Fruit fly (Drosophila melanogaster) whole organism, embryonic: ENCODE data around the gene CG7227.

Source experiments
- Ada2b ChIP-seq: fragments of 200-800 bp; sonication (Bioruptor generic); IDR thresholded peaks from 2 replicates; pipeline ENCODE4 v1.3.6; 2022; ENCODE audit warnings: missing biosample characterization, missing genetic modification characterization
- Asciz ChIP-seq: fragments of 200-800 bp; sonication (Bioruptor generic); optimal IDR thresholded peaks from 2 replicates; lab custom pipeline; 2017; ENCODE audit warnings: missing biosample characterization, mild to moderate bottlenecking, missing genetic modification characterization, missing genetic modification reagents
- CG10209 ChIP-seq: fragments of 200-800 bp; sonication (Bioruptor generic); optimal IDR thresholded peaks from 3 replicates; lab custom pipeline; 2017; ENCODE audit warnings: missing biosample characterization, mild to moderate bottlenecking, missing genetic modification characterization, missing genetic modification reagents
- CG11504 ChIP-seq: fragments of 200-800 bp; sonication (Bioruptor generic); optimal IDR thresholded peaks from 3 replicates; lab custom pipeline; 2019; ENCODE audit warnings: missing biosample characterization, mild to moderate bottlenecking, missing genetic modification characterization, moderate library complexity
- CG11560 ChIP-seq: fragments of 200-800 bp; sonication (Bioruptor generic); IDR thresholded peaks from 3 replicates; pipeline ENCODE4 v1.3.6; 2022; ENCODE audit warnings: missing biosample characterization, missing genetic modification characterization
- CG11695 ChIP-seq: fragments of 200-800 bp; sonication (Bioruptor generic); IDR thresholded peaks from 3 replicates; pipeline ENCODE4 v1.3.6; 2022; ENCODE audit warnings: missing biosample characterization, missing genetic modification characterization
- CG12391 ChIP-seq: fragments of 200-800 bp; sonication (Bioruptor generic); optimal IDR thresholded peaks from 3 replicates; lab custom pipeline; 2018; ENCODE audit warnings: missing biosample characterization, mild to moderate bottlenecking, missing genetic modification characterization, moderate library complexity
- CG12659 ChIP-seq: fragments of 200-800 bp; sonication (Bioruptor generic); optimal IDR thresholded peaks from 3 replicates; lab custom pipeline; 2017; ENCODE audit warnings: mild to moderate bottlenecking, missing biosample characterization, missing genetic modification reagents, missing genetic modification characterization
- CG15269 ChIP-seq: fragments of 200-800 bp; sonication (Bioruptor generic); optimal IDR thresholded peaks from 2 replicates; lab custom pipeline; 2018; ENCODE audit warnings: missing biosample characterization, mild to moderate bottlenecking, missing genetic modification characterization, moderate library complexity
- CG16815 ChIP-seq: fragments of 200-800 bp; sonication (Bioruptor generic); optimal IDR thresholded peaks from 3 replicates; lab custom pipeline; 2017; ENCODE audit warnings: missing biosample characterization, mild to moderate bottlenecking, missing genetic modification characterization
- CG17385 ChIP-seq: fragments of 200-800 bp; sonication (Bioruptor generic); optimal IDR thresholded peaks from 3 replicates; lab custom pipeline; 2018; ENCODE audit warnings: missing biosample characterization, mild to moderate bottlenecking, missing genetic modification characterization
- CG17568 ChIP-seq: fragments of 200-800 bp; sonication (Bioruptor generic); optimal IDR thresholded peaks from 2 replicates; lab custom pipeline; 2018; ENCODE audit warnings: missing biosample characterization, mild to moderate bottlenecking, missing genetic modification characterization, moderate library complexity
- CG30403 ChIP-seq: fragments of 200-800 bp; sonication (Bioruptor generic); optimal IDR thresholded peaks from 3 replicates; lab custom pipeline; 2016; ENCODE audit warnings: missing biosample characterization, missing genetic modification characterization
- CG34224 ChIP-seq: fragments of 200-800 bp; sonication (Bioruptor generic); IDR thresholded peaks from 3 replicates; pipeline ENCODE4 v1.3.6; 2022; ENCODE audit warnings: missing biosample characterization, missing genetic modification characterization; ENCODE audit not compliant: partially characterized antibody
- CG4360 ChIP-seq: fragments of 200-800 bp; sonication (Bioruptor generic); IDR thresholded peaks from 2 replicates; pipeline ENCODE4 v1.3.6; 2022; ENCODE audit warnings: missing biosample characterization, missing genetic modification characterization
- CG8281 ChIP-seq: fragments of 200-800 bp; sonication (Bioruptor generic); optimal IDR thresholded peaks from 2 replicates; lab custom pipeline; 2018; ENCODE audit warnings: missing biosample characterization, mild to moderate bottlenecking, missing genetic modification characterization, moderate library complexity
- CG8765 ChIP-seq: fragments of 200-800 bp; sonication (Bioruptor generic); IDR thresholded peaks from 2 replicates; pipeline ENCODE4 v1.3.6; 2022; ENCODE audit warnings: missing biosample characterization, missing genetic modification characterization
- CG9215 ChIP-seq: fragments of 200-800 bp; sonication (Bioruptor generic); IDR thresholded peaks from 2 replicates; pipeline ENCODE4 v1.3.6; 2022; ENCODE audit warnings: missing biosample characterization, missing genetic modification characterization
- CG9817 ChIP-seq: fragments of 200-800 bp; sonication (Bioruptor generic); optimal IDR thresholded peaks from 2 replicates; lab custom pipeline; 2018; ENCODE audit warnings: missing biosample characterization, mild to moderate bottlenecking, missing genetic modification characterization, moderate library complexity
- CG9932 ChIP-seq: fragments of 200-800 bp; sonication (Bioruptor generic); IDR thresholded peaks from 2 replicates; pipeline ENCODE4 v1.3.6; 2022; ENCODE audit warnings: missing biosample characterization, missing genetic modification characterization
- CoRest ChIP-seq: fragments of 200-800 bp; sonication (Bioruptor generic); optimal IDR thresholded peaks from 3 replicates; lab custom pipeline; 2018; ENCODE audit warnings: missing biosample characterization, mild to moderate bottlenecking, missing genetic modification characterization, moderate library complexity
- Fer3 ChIP-seq: fragments of 200-800 bp; sonication (Bioruptor generic); optimal IDR thresholded peaks from 2 replicates; lab custom pipeline; 2018; ENCODE audit warnings: missing biosample characterization, mild to moderate bottlenecking, missing genetic modification characterization, moderate library complexity
- Hand ChIP-seq: fragments of 200-800 bp; sonication (Bioruptor generic); optimal IDR thresholded peaks from 2 replicates; lab custom pipeline; 2017; ENCODE audit warnings: mild to moderate bottlenecking, missing biosample characterization, missing genetic modification reagents, missing genetic modification characterization
- Hr51 ChIP-seq, 2 experiments: fragments of 200-800 bp; sonication (Bioruptor generic); optimal IDR thresholded peaks; 2 replicates in 1 of 2; 3 replicates in 1 of 2; lab custom pipeline; 2016 to 2018; ENCODE audit warnings: missing biosample characterization in 2 of 2, missing genetic modification characterization in 2 of 2, mild to moderate bottlenecking in 1 of 2, moderate library complexity in 1 of 2
- MESR4 ChIP-seq: fragments of 200-800 bp; sonication (Bioruptor generic); optimal IDR thresholded peaks from 2 replicates; lab custom pipeline; 2018; ENCODE audit warnings: missing biosample characterization, mild to moderate bottlenecking, missing genetic modification characterization, moderate library complexity
- Oli ChIP-seq: fragments of 200-800 bp; sonication (Bioruptor generic); optimal IDR thresholded peaks from 2 replicates; lab custom pipeline; 2018; ENCODE audit warnings: missing biosample characterization, mild to moderate bottlenecking, missing genetic modification characterization, moderate library complexity
- PHDP ChIP-seq: fragments of 200-800 bp; sonication (Bioruptor generic); optimal IDR thresholded peaks from 3 replicates; lab custom pipeline; 2018; ENCODE audit warnings: missing biosample characterization, mild to moderate bottlenecking, missing genetic modification characterization, moderate library complexity
- Rfx ChIP-seq: fragments of 200-800 bp; sonication (Bioruptor generic); IDR thresholded peaks from 2 replicates; pipeline ENCODE4 v1.3.6; 2022; ENCODE audit warnings: missing biosample characterization, missing genetic modification characterization
- Vsx1 ChIP-seq: fragments of 200-800 bp; sonication (Bioruptor generic); optimal IDR thresholded peaks from 2 replicates; lab custom pipeline; 2017; ENCODE audit warnings: missing biosample characterization, mild to moderate bottlenecking, missing genetic modification characterization, missing genetic modification reagents
- Xrp1 ChIP-seq: fragments of 200-800 bp; sonication (Bioruptor generic); IDR thresholded peaks from 2 replicates; pipeline ENCODE4 v1.3.6; 2022; ENCODE audit warnings: missing biosample characterization, missing genetic modification characterization
- bsh ChIP-seq, 2 experiments: fragments of 200-800 bp; sonication (Bioruptor generic); optimal IDR thresholded peaks; 2 replicates each; lab custom pipeline; 2017 to 2018; ENCODE audit warnings: mild to moderate bottlenecking in 2 of 2, missing biosample characterization in 2 of 2, missing genetic modification characterization in 2 of 2, moderate library complexity in 1 of 2
- cad ChIP-seq: fragments of >200 bp; optimal IDR thresholded peaks from 2 replicates; lab custom pipeline; 2017; ENCODE audit warnings: missing biosample characterization, missing genetic modification characterization
- dm ChIP-seq: fragments of 200-800 bp; sonication (Bioruptor generic); optimal IDR thresholded peaks from 3 replicates; lab custom pipeline; 2016; ENCODE audit warnings: missing biosample characterization, missing genetic modification characterization
- dmrt99B ChIP-seq: fragments of 200-800 bp; sonication (Bioruptor generic); optimal IDR thresholded peaks from 2 replicates; lab custom pipeline; 2018; ENCODE audit warnings: missing biosample characterization, mild to moderate bottlenecking, missing genetic modification characterization, moderate library complexity
- dysf ChIP-seq: fragments of 200-800 bp; sonication (Bioruptor generic); IDR thresholded peaks from 3 replicates; pipeline ENCODE4 v1.3.6; 2022; ENCODE audit warnings: missing biosample characterization, missing genetic modification characterization
- fu2 ChIP-seq: fragments of 200-800 bp; sonication (Bioruptor generic); optimal IDR thresholded peaks from 2 replicates; lab custom pipeline; 2016; ENCODE audit warnings: missing biosample characterization, missing genetic modification characterization
- hbn ChIP-seq: fragments of 200-800 bp; sonication (Bioruptor generic); IDR thresholded peaks from 2 replicates; pipeline ENCODE4 v1.3.6; 2022; ENCODE audit warnings: missing biosample characterization, missing genetic modification characterization; ENCODE audit not compliant: partially characterized antibody
- jigr1 ChIP-seq: fragments of 200-800 bp; sonication (Bioruptor generic); IDR thresholded peaks from 3 replicates; pipeline ENCODE4 v1.3.6; 2022; ENCODE audit warnings: missing biosample characterization, missing genetic modification characterization
- lab ChIP-seq: fragments of 200-800 bp; sonication (Bioruptor generic); optimal IDR thresholded peaks from 3 replicates; lab custom pipeline; 2017; ENCODE audit warnings: missing biosample characterization, missing genetic modification characterization, mild to moderate bottlenecking, moderate library complexity, missing genetic modification reagents
- lilli ChIP-seq: fragments of 200-800 bp; sonication (Bioruptor generic); optimal IDR thresholded peaks from 3 replicates; lab custom pipeline; 2016; ENCODE audit warnings: missing biosample characterization, missing genetic modification characterization
- lmd ChIP-seq: fragments of 200-800 bp; sonication (Bioruptor generic); IDR thresholded peaks from 2 replicates; pipeline ENCODE4 v1.3.6; 2022; ENCODE audit warnings: missing biosample characterization, missing genetic modification characterization
- lola ChIP-seq, 3 experiments: fragments of >200 bp in 2 of 3; fragments of 200-800 bp in 1 of 3; sonication (Bioruptor generic) in 1 of 3; optimal IDR thresholded peaks; 2 replicates each; lab custom pipeline; 2017 to 2019; ENCODE audit warnings: missing biosample characterization in 3 of 3, missing genetic modification characterization in 3 of 3, mild to moderate bottlenecking in 1 of 3, moderate library complexity in 1 of 3
- nom ChIP-seq: fragments of 200-800 bp; sonication (Bioruptor generic); optimal IDR thresholded peaks from 2 replicates; lab custom pipeline; 2017; ENCODE audit warnings: missing biosample characterization, missing genetic modification characterization, mild to moderate bottlenecking, moderate library complexity, missing genetic modification reagents
- odd ChIP-seq: fragments of 200-800 bp; sonication (Bioruptor generic); optimal IDR thresholded peaks from 2 replicates; lab custom pipeline; 2017; ENCODE audit warnings: missing biosample characterization, mild to moderate bottlenecking, missing genetic modification characterization
- rib ChIP-seq: fragments of 200-800 bp; sonication (Bioruptor generic); IDR thresholded peaks from 2 replicates; pipeline ENCODE4 v1.3.6; 2022; ENCODE audit warnings: missing biosample characterization, missing genetic modification characterization
- sens ChIP-seq: fragments of 200-800 bp; sonication (Bioruptor generic); peaks from one replicate; lab custom pipeline; 2016; ENCODE audit warnings: missing biosample characterization, missing genetic modification characterization
- slbo ChIP-seq: fragments of 200-800 bp; sonication (Bioruptor generic); IDR thresholded peaks from 2 replicates; pipeline ENCODE4 v1.3.6; 2022; ENCODE audit warnings: missing biosample characterization, missing genetic modification characterization
- tgo ChIP-seq: fragments of 200-800 bp; sonication (Bioruptor generic); IDR thresholded peaks from 3 replicates; pipeline ENCODE4 v1.3.6; 2022; ENCODE audit warnings: missing biosample characterization, missing genetic modification characterization
- zen ChIP-seq: fragments of 200-800 bp; sonication (Bioruptor generic); optimal IDR thresholded peaks from 3 replicates; lab custom pipeline; 2018; ENCODE audit warnings: missing biosample characterization, mild to moderate bottlenecking, missing genetic modification characterization, moderate library complexity

Gene CG7227

DNA sequence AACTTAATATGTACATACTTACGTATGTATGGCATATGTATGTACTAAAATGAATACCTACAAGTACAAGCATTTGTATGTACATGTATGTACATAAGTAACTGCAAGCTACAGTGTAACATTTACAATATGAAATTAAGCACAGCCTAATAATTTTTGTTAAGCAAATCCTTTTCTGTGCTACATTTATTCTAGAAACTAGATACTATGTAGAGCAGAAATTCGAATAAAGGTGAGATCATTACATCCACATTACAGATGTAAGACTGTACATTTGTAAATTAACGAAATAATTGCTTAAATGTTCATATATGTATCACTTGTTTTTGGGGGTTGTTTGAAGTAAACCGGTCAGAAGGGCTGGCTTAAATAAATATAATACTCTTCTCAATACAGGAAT, 6.0 kb downstream of the CG7227 start:
- TF ChIP-seq sens (peak; percentile 77), lilli (GFP tag; lab: Kevin White, UChicago) (peak; percentile 33), jigr1 (GFP tag; lab: Robert Waterston, UW) (no peak), fu2 (GFP tag; lab: Kevin White, UChicago) (no peak), slbo (GFP tag; lab: Robert Waterston, UW) (peak; percentile 55; the same call in 1 of the 2 replicates), CG8765 (GFP tag; lab: Robert Waterston, UW) (no peak), Hand (GFP tag; lab: Kevin White, UChicago) (peak; percentile 7), lab (GFP tag; lab: Kevin White, UChicago) (peak; percentile 17), lmd (0 out of 2 replicates have a peak, but pooled peaks have one; percentile 29), dysf (GFP tag; lab: Robert Waterston, UW) (peak; percentile 52), Vsx1 (GFP tag; lab: Kevin White, UChicago) (peak; percentile 1), MESR4 (GFP tag; lab: Kevin White, UChicago) (no peak), CG12659 (GFP tag; lab: Kevin White, UChicago) (peak; percentile 18), CG11560 (tag; lab: Robert Waterston, UW) (0 out of 3 replicates have a peak, but pooled peaks have one; percentile 18), Oli (tag; lab: Kevin White, UChicago) (no peak), PHDP (peak; percentile 36), CG16815 (GFP tag; lab: Kevin White, UChicago) (no peak), rib (no peak), Asciz (GFP tag; lab: Kevin White, UChicago) (peak; percentile 33), zen (no peak), hbn (GFP tag; lab: Robert Waterston, UW) (no peak), Xrp1 (GFP tag; lab: Robert Waterston, UW) (peak; percentile 43; the same call in 1 of the 2 replicates), CG10209 (GFP tag; lab: Kevin White, UChicago) (peak; percentile 34), CG9932 (GFP tag; lab: Robert Waterston, UW) (peak; percentile 15; the same call in 1 of the 2 replicates), CG30403 (GFP tag; lab: Kevin White, UChicago) (no peak), Fer3 (peak; percentile 40), CG17385 (GFP tag; lab: Kevin White, UChicago) (peak; percentile 33), CG8281 (tag; lab: Kevin White, UChicago) (no peak), CG11504 (tag; lab: Kevin White, UChicago) (peak; percentile 43), nom (GFP tag; lab: Kevin White, UChicago) (no peak), CoRest (tag; lab: Kevin White, UChicago) (peak; percentile 10), Hr51 (GFP tag; optimal IDR thresholded peaks at IDR 0.05; lab: Kevin White, UChicago) (peak in 1 of 2 experiments; percentile 38), CG11695 (GFP tag; lab: Robert Waterston, UW) (peak; percentile 21; the same call in 1 of the 3 replicates), odd (GFP tag; lab: Kevin White, UChicago) (no peak), CG4360 (GFP tag; lab: Robert Waterston, UW) (no peak), CG17568 (GFP tag; lab: Kevin White, UChicago) (peak; percentile 12), cad (GFP tag; lab: Kevin White, UChicago) (no peak), CG9817 (tag; lab: Kevin White, UChicago) (peak; percentile 6), CG9215 (GFP tag; lab: Robert Waterston, UW) (no peak), CG34224 (GFP tag; lab: Robert Waterston, UW) (no peak; the same call in 2 of the 3 replicates), Ada2b (GFP tag; lab: Robert Waterston, UW) (peak; percentile 25; the same call in 1 of the 2 replicates), dmrt99B (tag; lab: Kevin White, UChicago) (peak; percentile 18), lola (GFP tag; optimal IDR thresholded peaks at IDR 0.05; lab: Kevin White, UChicago) (no peak), dm (no peak), CG12391 (tag; lab: Kevin White, UChicago) (peak; percentile 32), bsh (GFP tag; optimal IDR thresholded peaks at IDR 0.05; lab: Kevin White, UChicago) (peak in 1 of 2 experiments; percentile 35), tgo (GFP tag; lab: Robert Waterston, UW) (peak; percentile 19; the same call in 1 of the 3 replicates), Rfx (peak; percentile 49; the same call in 1 of the 2 replicates), CG15269 (peak; percentile 58)
